Worm (Caenorhabditis elegans) whole organism, L3 larva: ENCODE results near the gene ccnk-1.

Experiments
- ZK546.5 ChIP-seq: sonication (generic microtip); optimal IDR thresholded peaks from 2 replicates; lab custom pipeline; 2017; ENCODE audit warnings: missing biosample characterization, missing genetic modification characterization
- aly-2 ChIP-seq: fragments of 150-350 bp; optimal IDR thresholded peaks from 2 replicates; lab custom pipeline; 2014; ENCODE audit warnings: missing biosample characterization, missing genetic modification characterization
- ama-1 ChIP-seq: fragments of 150-350 bp; optimal IDR thresholded peaks from 2 replicates; lab custom pipeline; 2018
- ceh-16 ChIP-seq: sonication (generic microtip); optimal IDR thresholded peaks from 2 replicates; lab custom pipeline; 2017; ENCODE audit warnings: missing biosample characterization, missing genetic modification characterization
- ceh-28 ChIP-seq: fragments of 150-350 bp; optimal IDR thresholded peaks from 2 replicates; lab custom pipeline; 2014; ENCODE audit warnings: missing biosample characterization, missing genetic modification reagents, missing genetic modification characterization
- ceh-82 ChIP-seq: fragments of 150-350 bp; optimal IDR thresholded peaks from 2 replicates; lab custom pipeline; 2014; ENCODE audit warnings: missing biosample characterization, missing genetic modification characterization
- ceh-9 ChIP-seq: sonication (generic microtip); optimal IDR thresholded peaks from 2 replicates; lab custom pipeline; 2018; ENCODE audit warnings: missing biosample characterization, missing genetic modification characterization
- daf-12 ChIP-seq: fragments of 150-350 bp; optimal IDR thresholded peaks from 2 replicates; lab custom pipeline; 2014; ENCODE audit warnings: missing biosample characterization, missing genetic modification reagents, missing genetic modification characterization
- egl-27 ChIP-seq: sonication (generic microtip); optimal IDR thresholded peaks from 4 replicates; lab custom pipeline; 2017; ENCODE audit warnings: missing biosample characterization, missing genetic modification reagents, missing genetic modification characterization
- egl-5 ChIP-seq: fragments of 150-350 bp; optimal IDR thresholded peaks from 2 replicates; lab custom pipeline; 2017; ENCODE audit warnings: missing biosample characterization, missing genetic modification reagents, missing genetic modification characterization, inconsistent platforms
- elt-1 ChIP-seq: fragments of 150-350 bp; optimal IDR thresholded peaks from 2 replicates; lab custom pipeline; 2014; ENCODE audit warnings: missing biosample characterization, missing genetic modification characterization
- elt-2 ChIP-seq: sonication (generic microtip); optimal IDR thresholded peaks from 2 replicates; lab custom pipeline; 2016; ENCODE audit warnings: missing genetic modification reagents, mild to moderate bottlenecking, missing genetic modification characterization, missing compliant biosample characterization
- eor-1 ChIP-seq, 2 experiments: fragments of 150-350 bp; optimal IDR thresholded peaks; 2 replicates each; lab custom pipeline; 2014 to 2018; ENCODE audit warnings: missing biosample characterization in 2 of 2, missing genetic modification characterization in 2 of 2
- fkh-10 ChIP-seq: sonication (generic microtip); optimal IDR thresholded peaks from 2 replicates; lab custom pipeline; 2017; ENCODE audit warnings: missing biosample characterization, missing genetic modification reagents, missing genetic modification characterization
- fkh-2 ChIP-seq: fragments of 150-350 bp; optimal IDR thresholded peaks from 2 replicates; lab custom pipeline; 2014; ENCODE audit warnings: missing biosample characterization, missing genetic modification reagents, missing genetic modification characterization
- fos-1 ChIP-seq: fragments of 150-350 bp; optimal IDR thresholded peaks from 2 replicates; lab custom pipeline; 2014; ENCODE audit warnings: missing biosample characterization, missing genetic modification characterization
- hmg-11 ChIP-seq: sonication (generic microtip); optimal IDR thresholded peaks from 2 replicates; lab custom pipeline; 2016; ENCODE audit warnings: missing genetic modification characterization, missing compliant biosample characterization
- jun-1 ChIP-seq: fragments of 150-350 bp; optimal IDR thresholded peaks from 2 replicates; lab custom pipeline; 2014; ENCODE audit warnings: missing biosample characterization, missing genetic modification reagents, missing genetic modification characterization
- lin-15B ChIP-seq: fragments of 150-350 bp; optimal IDR thresholded peaks from 2 replicates; lab custom pipeline; 2014; ENCODE audit warnings: missing biosample characterization, missing genetic modification characterization
- lsy-12 ChIP-seq: sonication (generic microtip); optimal IDR thresholded peaks from 2 replicates; lab custom pipeline; 2016; ENCODE audit warnings: mild to moderate bottlenecking, missing genetic modification characterization, missing compliant biosample characterization
- mdl-1 ChIP-seq: fragments of 150-350 bp; optimal IDR thresholded peaks from 2 replicates; lab custom pipeline; 2014; ENCODE audit warnings: missing biosample characterization, missing genetic modification characterization
- mml-1 ChIP-seq: fragments of 150-350 bp; sonication (generic microtip); optimal IDR thresholded peaks from 3 replicates; lab custom pipeline; 2014; ENCODE audit warnings: missing biosample characterization, missing genetic modification characterization
- nfya-1 ChIP-seq: sonication (generic microtip); optimal IDR thresholded peaks from 2 replicates; lab custom pipeline; 2017; ENCODE audit warnings: missing genetic modification characterization, mild to moderate bottlenecking, missing compliant biosample characterization, antibody characterized with exemption, moderate library complexity; ENCODE audit not compliant: insufficient read depth
- nhr-11 ChIP-seq: fragments of 150-350 bp; optimal IDR thresholded peaks from 2 replicates; lab custom pipeline; 2014; ENCODE audit warnings: missing biosample characterization, missing genetic modification characterization
- nhr-12 ChIP-seq: fragments of 150-350 bp; optimal IDR thresholded peaks from 2 replicates; lab custom pipeline; 2014; ENCODE audit warnings: missing biosample characterization, missing genetic modification characterization
- nhr-23 ChIP-seq: fragments of 150-350 bp; optimal IDR thresholded peaks from 2 replicates; lab custom pipeline; 2014; ENCODE audit warnings: missing biosample characterization, missing genetic modification reagents, missing genetic modification characterization
- nhr-237 ChIP-seq: fragments of 150-350 bp; optimal IDR thresholded peaks from 2 replicates; lab custom pipeline; 2014; ENCODE audit warnings: missing biosample characterization, missing genetic modification characterization
- nhr-25 ChIP-seq: sonication (generic microtip); optimal IDR thresholded peaks from 2 replicates; lab custom pipeline; 2017; ENCODE audit warnings: missing biosample characterization, missing genetic modification characterization
- nhr-28 ChIP-seq: fragments of 150-350 bp; optimal IDR thresholded peaks from 2 replicates; lab custom pipeline; 2014; ENCODE audit warnings: missing biosample characterization, missing genetic modification characterization
- nhr-43 ChIP-seq: sonication (generic microtip); optimal IDR thresholded peaks from 2 replicates; lab custom pipeline; 2016; ENCODE audit warnings: mild to moderate bottlenecking, missing genetic modification characterization, missing compliant biosample characterization; ENCODE audit not compliant: poor library complexity, severe bottlenecking
- nhr-67 ChIP-seq: fragments of 150-350 bp; optimal IDR thresholded peaks from 2 replicates; lab custom pipeline; 2014; ENCODE audit warnings: missing biosample characterization, missing genetic modification characterization
- nhr-76 ChIP-seq: fragments of 150-350 bp; sonication (generic microtip); optimal IDR thresholded peaks from 5 replicates; lab custom pipeline; 2014; ENCODE audit warnings: missing biosample characterization, missing genetic modification characterization
- pha-4 ChIP-seq: fragments of 150-350 bp; optimal IDR thresholded peaks from 2 replicates; lab custom pipeline; 2014; ENCODE audit warnings: missing biosample characterization, missing genetic modification reagents, missing genetic modification characterization
- pqm-1 ChIP-seq: fragments of 150-350 bp; optimal IDR thresholded peaks from 2 replicates; lab custom pipeline; 2017; ENCODE audit warnings: missing biosample characterization, missing genetic modification characterization, inconsistent platforms
- sea-2 ChIP-seq: fragments of 150-350 bp; sonication (generic microtip); optimal IDR thresholded peaks from 4 replicates; lab custom pipeline; 2014; ENCODE audit warnings: missing biosample characterization, missing genetic modification reagents, missing genetic modification characterization
- snpc-4 ChIP-seq: fragments of 150-350 bp; optimal IDR thresholded peaks from 2 replicates; lab custom pipeline; 2014; ENCODE audit warnings: missing biosample characterization, missing genetic modification characterization
- unc-39 ChIP-seq: sonication (generic microtip); optimal IDR thresholded peaks from 4 replicates; lab custom pipeline; 2017; ENCODE audit warnings: missing biosample characterization, missing genetic modification characterization
- unc-62 ChIP-seq: fragments of 150-350 bp; sonication (generic microtip); optimal IDR thresholded peaks from 4 replicates; lab custom pipeline; 2014; ENCODE audit warnings: missing biosample characterization, missing genetic modification reagents, missing genetic modification characterization
- zag-1 ChIP-seq: fragments of 150-350 bp; optimal IDR thresholded peaks from 2 replicates; lab custom pipeline; 2014; ENCODE audit warnings: missing biosample characterization, missing genetic modification characterization
- ztf-11 ChIP-seq: fragments of 150-350 bp; optimal IDR thresholded peaks from 2 replicates; lab custom pipeline; 2014; ENCODE audit warnings: missing biosample characterization, missing genetic modification characterization
- ztf-4 ChIP-seq: fragments of 150-350 bp; optimal IDR thresholded peaks from 2 replicates; lab custom pipeline; 2014; ENCODE audit warnings: missing biosample characterization, missing genetic modification characterization

Gene ccnk-1

DNA sequence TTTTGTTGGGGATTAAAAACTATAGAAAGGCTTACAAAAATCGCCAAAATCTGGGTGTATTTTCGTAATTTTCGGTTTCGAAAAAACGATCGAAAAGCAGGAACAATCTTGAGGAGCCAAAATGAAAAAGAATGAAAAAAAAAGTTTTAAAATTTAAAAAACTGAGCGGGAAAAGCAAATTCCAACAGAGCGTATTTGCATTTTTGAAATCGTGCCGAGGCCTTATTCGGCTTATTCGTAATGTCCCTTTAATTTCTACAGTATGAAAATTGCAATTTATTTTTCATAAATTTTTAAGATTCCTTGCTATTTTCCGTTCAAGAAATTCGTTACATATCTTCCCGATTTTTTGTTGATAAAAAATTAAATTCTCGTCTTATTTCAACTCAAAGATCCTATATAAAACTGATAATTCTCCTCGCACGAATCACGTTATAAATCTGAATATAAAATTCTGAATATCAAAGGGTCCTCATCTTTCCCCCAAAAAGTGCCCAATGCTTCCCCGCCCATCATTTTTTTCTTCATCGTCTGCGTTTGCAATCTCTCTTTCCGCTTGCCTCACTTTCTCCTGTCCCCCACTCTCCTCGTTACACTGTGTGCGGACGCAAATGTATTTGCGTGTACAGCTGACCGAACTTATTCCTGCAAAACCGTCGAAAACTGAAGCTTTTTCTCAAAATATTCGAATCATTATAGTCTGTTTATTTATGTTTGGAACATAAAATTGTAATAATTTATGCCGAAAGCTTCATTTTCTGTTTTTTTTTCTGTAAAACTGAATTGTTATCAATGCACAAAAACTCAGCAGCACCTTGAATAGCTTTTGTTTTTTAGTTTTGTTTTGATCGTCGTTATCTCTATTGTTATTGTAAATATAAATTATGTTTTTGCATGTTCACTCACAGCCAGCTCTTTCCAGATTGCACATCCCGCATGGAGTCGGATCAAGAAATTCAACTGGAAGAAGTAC is 33.8 kb downstream of the ccnk-1 start, which contains the start of the genes rfc-1 and pmp-3:
TSS of gene rfc-1 (minus strand) at position 163 of the 973 bp plus-strand sequence.
TSS of gene pmp-3 (plus strand) at position 923 of the 973 bp plus-strand sequence.
- no peak for TF ChIP-seq ceh-9 (tag; lab: Kevin White, UChicago)
- TF ChIP-seq ztf-4 = no peak
- TF ChIP-seq nhr-28 (tag; lab: Kevin White, UChicago) = no peak
- TF ChIP-seq snpc-4 (tag; lab: Kevin White, UChicago) = no peak
- TF ChIP-seq fkh-2 (tag; lab: Kevin White, UChicago) = no peak
- no peak for TF ChIP-seq egl-5
- no peak for TF ChIP-seq aly-2
- TF ChIP-seq fos-1 (tag; lab: Kevin White, UChicago) = no peak
- TF ChIP-seq daf-12 = no peak
- TF ChIP-seq ceh-28 (tag; lab: Kevin White, UChicago) = no peak
- no peak for TF ChIP-seq nhr-67 (tag; lab: Kevin White, UChicago)
- TF ChIP-seq mml-1 (tag; lab: Kevin White, UChicago) = no peak
- TF ChIP-seq ztf-11 (tag; lab: Kevin White, UChicago) = no peak
- no peak for TF ChIP-seq ama-1 (lab: Kevin White, UChicago)
- TF ChIP-seq nhr-76 = no peak
- TF ChIP-seq nhr-25 = no peak
- TF ChIP-seq unc-62 (GFP tag; lab: Kevin White, UChicago) = no peak
- no peak for TF ChIP-seq elt-1 (tag; lab: Kevin White, UChicago)
- peak; percentile 30 for TF ChIP-seq pha-4 (tag; lab: Kevin White, UChicago)
- no peak for TF ChIP-seq nhr-11 (tag; lab: Kevin White, UChicago)
- no peak for TF ChIP-seq pqm-1 (tag; lab: Kevin White, UChicago)
- TF ChIP-seq lsy-12 (tag; lab: Kevin White, UChicago) = no peak
- TF ChIP-seq nfya-1 (tag; lab: Kevin White, UChicago) = peak; percentile 9
- TF ChIP-seq ceh-16 = no peak
- no peak for TF ChIP-seq eor-1 (tag; optimal IDR thresholded peaks at IDR 0.05; lab: Kevin White, UChicago)
- no peak for TF ChIP-seq nhr-43 (tag; lab: Kevin White, UChicago)
- no peak for TF ChIP-seq jun-1 (tag; lab: Kevin White, UChicago)
- peak; percentile 31 for TF ChIP-seq lin-15B (tag; lab: Kevin White, UChicago)
- TF ChIP-seq mdl-1 (tag; lab: Kevin White, UChicago) = no peak
- TF ChIP-seq unc-39 (tag; lab: Kevin White, UChicago) = no peak
- TF ChIP-seq ceh-82 (tag; lab: Kevin White, UChicago) = no peak
- no peak for TF ChIP-seq nhr-237 (tag; lab: Kevin White, UChicago)
- no peak for TF ChIP-seq nhr-12 (tag; lab: Kevin White, UChicago)
- TF ChIP-seq egl-27 = no peak
- TF ChIP-seq fkh-10 = no peak
- no peak for TF ChIP-seq ZK546.5 (tag; lab: Kevin White, UChicago)
- no peak for TF ChIP-seq sea-2 (GFP tag; lab: Kevin White, UChicago)
- TF ChIP-seq zag-1 (tag; lab: Kevin White, UChicago) = no peak
- TF ChIP-seq hmg-11 (tag; lab: Kevin White, UChicago) = peak; percentile 39
- TF ChIP-seq nhr-23 (tag; lab: Kevin White, UChicago) = peak; percentile 5
- no peak for TF ChIP-seq elt-2

DNA sequence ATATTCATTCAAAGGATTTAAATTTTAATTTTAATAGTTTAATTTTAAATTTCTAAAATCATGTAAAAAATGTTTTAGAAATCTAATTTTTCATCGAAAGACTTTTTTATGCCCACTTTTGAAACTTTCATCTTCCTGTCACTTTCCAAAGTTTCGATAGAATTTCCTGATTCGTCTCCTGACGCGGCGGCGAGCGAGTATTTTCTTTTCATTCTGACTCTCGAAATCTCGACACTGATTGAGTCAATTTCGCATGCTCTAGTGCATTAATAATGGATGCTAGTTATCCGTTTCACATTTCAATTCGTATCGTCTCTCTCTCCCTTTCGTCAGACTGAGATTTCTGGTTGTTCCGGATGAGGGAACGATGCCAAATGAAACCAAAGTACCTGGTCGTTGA is 36.5 kb downstream of the ccnk-1 start:
- peak; percentile 80 for TF ChIP-seq fkh-10
- no peak for TF ChIP-seq egl-5
